Fruit fly (Drosophila melanogaster): ENCODE data around the gene nerfin-1.
A peak's percentile ranks its signal among the peaks of the same experiment; 100 is the strongest.

Gene nerfin-1

DNA sequence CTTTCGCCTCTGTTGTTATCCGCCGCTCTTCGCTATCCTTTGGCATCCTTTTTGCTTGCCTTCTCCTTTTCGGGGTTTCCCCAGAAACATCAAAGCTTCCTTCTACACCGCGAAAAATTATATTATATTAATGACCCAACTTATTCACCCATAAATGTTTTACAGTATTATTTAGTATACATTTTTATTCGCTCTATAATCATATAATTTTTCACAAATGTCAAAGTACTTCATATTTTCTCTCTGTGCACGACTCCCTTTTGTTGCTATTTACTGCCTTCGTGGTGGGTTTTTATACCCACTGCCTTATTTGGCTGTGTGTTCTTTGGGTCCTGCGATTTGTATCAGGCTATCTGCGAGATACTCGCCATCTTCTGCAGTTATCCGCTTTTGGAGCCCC is 8.3 kb downstream of the nerfin-1 start (continued):
- TF ChIP-seq CG6683 (GFP tag; optimal IDR thresholded peaks at IDR 0.05): no peak
- TF ChIP-seq en (GFP tag; optimal IDR thresholded peaks at IDR 0.05): no peak
- no peak for TF ChIP-seq D19A (tag; optimal IDR thresholded peaks at IDR 0.05)
- no peak for TF ChIP-seq CG5180 (GFP tag; optimal IDR thresholded peaks at IDR 0.05)
- TF ChIP-seq chn (GFP tag; optimal IDR thresholded peaks at IDR 0.05): no peak

DNA sequence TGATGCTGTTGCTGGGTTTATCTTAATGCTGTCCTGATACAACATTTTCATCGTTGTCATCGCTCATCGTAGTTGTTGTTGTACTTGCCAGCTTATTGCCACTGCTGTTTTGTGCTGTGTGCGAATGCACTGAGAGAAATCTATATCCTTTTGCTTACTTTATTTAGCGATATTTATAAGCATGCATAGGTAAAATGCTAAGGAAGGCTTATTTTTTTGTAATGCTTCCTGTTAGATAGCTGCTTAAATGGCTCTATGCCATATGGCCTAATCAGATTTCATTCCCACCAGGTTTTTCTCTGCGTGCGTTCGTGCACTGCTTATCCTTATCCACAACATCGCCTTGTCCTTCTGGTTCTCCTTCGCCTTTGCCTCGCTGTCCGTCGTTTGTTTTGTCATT is 43.2 kb downstream of the nerfin-1 start:
- TF ChIP-seq CG4617 (GFP tag; optimal IDR thresholded peaks at IDR 0.05; ENCODE audit: borderline replicate concordance) (no peak), row (GFP tag; IDR thresholded peaks at IDR 0.05) (peak; percentile 62), Kr (GFP tag; optimal IDR thresholded peaks at IDR 0.05) (no peak), Ptx1 (GFP tag; IDR thresholded peaks at IDR 0.05) (peak; percentile 55), Vsx1 (GFP tag; optimal IDR thresholded peaks at IDR 0.05) (no peak), Hand (GFP tag; optimal IDR thresholded peaks at IDR 0.05) (peak; percentile 31), CG33557 (GFP tag; optimal IDR thresholded peaks at IDR 0.05) (no peak), CG2202 (tag; optimal IDR thresholded peaks at IDR 0.05) (no peak), CG3163 (GFP tag; optimal IDR thresholded peaks at IDR 0.05) (no peak), HmgD (GFP tag; optimal IDR thresholded peaks at IDR 0.05) (no peak), CG6689 (GFP tag; IDR thresholded peaks at IDR 0.05) (no peak), wek (GFP tag; optimal IDR thresholded peaks at IDR 0.05) (no peak), bbx (GFP tag; IDR thresholded peaks at IDR 0.05; ENCODE audit: partially characterized antibody) (no peak), sens (GFP tag) (peak; percentile 18), tup (GFP tag; optimal IDR thresholded peaks at IDR 0.05) (no peak), Fer2 (tag; optimal IDR thresholded peaks at IDR 0.05) (no peak), lab (GFP tag; optimal IDR thresholded peaks at IDR 0.05) (peak; percentile 17), CG12071 (GFP tag; optimal IDR thresholded peaks at IDR 0.05) (no peak), Bgb (GFP tag; IDR thresholded peaks at IDR 0.05; ENCODE audit: partially characterized antibody) (no peak), CG9876 (GFP tag; optimal IDR thresholded peaks at IDR 0.05) (no peak), CG10267 (tag; optimal IDR thresholded peaks at IDR 0.05) (no peak), CG9437 (GFP tag; optimal IDR thresholded peaks at IDR 0.05) (no peak), CG15011 (GFP tag; optimal IDR thresholded peaks at IDR 0.05) (no peak), Xrp1 (GFP tag; IDR thresholded peaks at IDR 0.05) (no peak), zen (tag; optimal IDR thresholded peaks at IDR 0.05) (no peak), CG3995 (GFP tag; optimal IDR thresholded peaks at IDR 0.05) (no peak), CG30403 (GFP tag; optimal IDR thresholded peaks at IDR 0.05) (no peak), Dad (GFP tag; optimal IDR thresholded peaks at IDR 0.05) (no peak), Awh (GFP tag; IDR thresholded peaks at IDR 0.05) (no peak), CG17829 (tag; optimal IDR thresholded peaks at IDR 0.05) (no peak), H2.0 (GFP tag; IDR thresholded peaks at IDR 0.05) (no peak), CG2129 (GFP tag; IDR thresholded peaks at IDR 0.05; ENCODE audit: partially characterized antibody) (no peak), Ssrp (tag; optimal IDR thresholded peaks at IDR 0.05) (no peak), Hr51 (GFP tag; optimal IDR thresholded peaks at IDR 0.05) (peak in 1 of 2 experiments; percentile 34), Drgx (GFP tag; IDR thresholded peaks at IDR 0.05) (no peak), CG10274 (GFP tag; optimal IDR thresholded peaks at IDR 0.05) (no peak), E2f2 (GFP tag; IDR thresholded peaks at IDR 0.05) (no peak), CG1529 (GFP tag; optimal IDR thresholded peaks at IDR 0.05) (no peak), CG8478 (optimal IDR thresholded peaks at IDR 0.05) (no peak), bigmax (GFP tag; optimal IDR thresholded peaks at IDR 0.05) (no peak), Stat92E (GFP tag; optimal IDR thresholded peaks at IDR 0.05) (no peak), NfI (GFP tag; optimal IDR thresholded peaks at IDR 0.05) (no peak), zfh2 (GFP tag; optimal IDR thresholded peaks at IDR 0.05) (no peak), Hr3 (GFP tag; optimal IDR thresholded peaks at IDR 0.05) (no peak), dmrt99B (tag; optimal IDR thresholded peaks at IDR 0.05) (peak; percentile 14)

Measured in whole organism, embryonic.